Fruit fly (Drosophila melanogaster) whole organism, prepupa: ENCODE results near the gene TfIIEbeta.

Experiments used
- Blimp-1 ChIP-seq: fragments of 200-800 bp; sonication (Bioruptor generic); optimal IDR thresholded peaks from 3 replicates; lab custom pipeline; 2017; ENCODE audit warnings: missing biosample characterization, missing genetic modification characterization, mild to moderate bottlenecking, moderate library complexity, missing genetic modification reagents
- CG10631 ChIP-seq: fragments of 200-800 bp; sonication (Bioruptor generic); optimal IDR thresholded peaks from 2 replicates; lab custom pipeline; 2016; ENCODE audit warnings: missing biosample characterization, missing genetic modification characterization
- CG11294 ChIP-seq: fragments of 200-800 bp; sonication (Bioruptor generic); IDR thresholded peaks from 2 replicates; pipeline ENCODE4 v1.3.6; 2022; ENCODE audit warnings: missing biosample characterization, missing genetic modification characterization
- CG15336 ChIP-seq: fragments of 200-800 bp; sonication (Bioruptor generic); IDR thresholded peaks from 2 replicates; pipeline ENCODE4 v1.3.6; 2022; ENCODE audit warnings: missing biosample characterization, missing genetic modification characterization
- CG1621 ChIP-seq: fragments of 200-800 bp; sonication (Bioruptor generic); optimal IDR thresholded peaks from 3 replicates; lab custom pipeline; 2018; ENCODE audit warnings: missing biosample characterization, mild to moderate bottlenecking, missing genetic modification characterization
- CG16779 ChIP-seq: fragments of 200-800 bp; sonication (Bioruptor generic); optimal IDR thresholded peaks from 3 replicates; lab custom pipeline; 2017; ENCODE audit warnings: missing biosample characterization, mild to moderate bottlenecking, missing genetic modification characterization
- CG3032 ChIP-seq: fragments of 200-800 bp; optimal IDR thresholded peaks from 2 replicates; lab custom pipeline; 2019; ENCODE audit warnings: missing biosample characterization, mild to moderate bottlenecking, missing genetic modification characterization, moderate library complexity
- CG31627 ChIP-seq: fragments of 200-800 bp; sonication (Bioruptor generic); optimal IDR thresholded peaks from 3 replicates; lab custom pipeline; 2016; ENCODE audit warnings: missing biosample characterization, missing genetic modification characterization
- CG32006 ChIP-seq: fragments of 200-800 bp; sonication (Bioruptor generic); optimal IDR thresholded peaks from 3 replicates; lab custom pipeline; 2017; ENCODE audit warnings: missing biosample characterization, mild to moderate bottlenecking, missing genetic modification characterization
- CG3919 ChIP-seq: fragments of 200-800 bp; sonication (Bioruptor generic); optimal IDR thresholded peaks from 3 replicates; lab custom pipeline; 2016; ENCODE audit warnings: missing biosample characterization, missing genetic modification characterization
- CG4318 ChIP-seq: fragments of 200-800 bp; sonication (Bioruptor generic); optimal IDR thresholded peaks from 3 replicates; lab custom pipeline; 2017; ENCODE audit warnings: missing biosample characterization, mild to moderate bottlenecking, missing genetic modification characterization
- CG6163 ChIP-seq: fragments of 200-800 bp; sonication (Bioruptor generic); IDR thresholded peaks from 3 replicates; pipeline ENCODE4 v1.3.6; 2022; ENCODE audit warnings: missing biosample characterization, missing genetic modification characterization
- CG6276 ChIP-seq: fragments of 200-800 bp; sonication (Bioruptor generic); optimal IDR thresholded peaks from 2 replicates; lab custom pipeline; 2017; ENCODE audit warnings: missing biosample characterization, mild to moderate bottlenecking, missing genetic modification characterization
- CG6808 ChIP-seq: fragments of 200-800 bp; sonication (Bioruptor generic); optimal IDR thresholded peaks from 3 replicates; lab custom pipeline; 2017; ENCODE audit warnings: missing biosample characterization, missing genetic modification characterization, mild to moderate bottlenecking, moderate library complexity, missing genetic modification reagents
- CG6854 ChIP-seq: fragments of 200-800 bp; sonication (Bioruptor generic); optimal IDR thresholded peaks from 2 replicates; lab custom pipeline; 2017; ENCODE audit warnings: missing biosample characterization, mild to moderate bottlenecking, missing genetic modification characterization
- CG7368 ChIP-seq: fragments of 200-800 bp; sonication (Bioruptor generic); optimal IDR thresholded peaks from 3 replicates; lab custom pipeline; 2016; ENCODE audit warnings: missing biosample characterization, missing genetic modification characterization
- CG8119 ChIP-seq: fragments of 200-800 bp; sonication (Bioruptor generic); IDR thresholded peaks from 3 replicates; pipeline ENCODE4 v1.3.6; 2022; ENCODE audit warnings: missing biosample characterization, missing genetic modification characterization
- CG8319 ChIP-seq: fragments of 200-800 bp; sonication (Bioruptor generic); optimal IDR thresholded peaks from 3 replicates; lab custom pipeline; 2016; ENCODE audit warnings: missing biosample characterization, missing genetic modification characterization
- CG8632 ChIP-seq: fragments of 200-800 bp; sonication (Bioruptor generic); optimal IDR thresholded peaks from 3 replicates; lab custom pipeline; 2016; ENCODE audit warnings: missing biosample characterization, missing genetic modification characterization
- CG9139 ChIP-seq: fragments of 200-800 bp; sonication (Bioruptor generic); optimal IDR thresholded peaks from 3 replicates; lab custom pipeline; 2017; ENCODE audit warnings: missing biosample characterization, mild to moderate bottlenecking, missing genetic modification characterization
- Eip75B ChIP-seq: fragments of 200-800 bp; sonication (Bioruptor generic); optimal IDR thresholded peaks from 3 replicates; lab custom pipeline; 2016; ENCODE audit warnings: missing biosample characterization, missing genetic modification characterization
- Eip78C ChIP-seq: fragments of 200-800 bp; sonication (Bioruptor generic); peaks from one replicate; lab custom pipeline; 2016; ENCODE audit warnings: missing biosample characterization, missing genetic modification characterization
- Eip93F ChIP-seq: fragments of 200-800 bp; sonication (Bioruptor generic); optimal IDR thresholded peaks from 2 replicates; lab custom pipeline; 2016; ENCODE audit warnings: missing biosample characterization, mild to moderate bottlenecking, missing genetic modification characterization
- Ets21C ChIP-seq: fragments of 200-800 bp; sonication (Bioruptor generic); optimal IDR thresholded peaks from 3 replicates; lab custom pipeline; 2016; ENCODE audit warnings: missing biosample characterization, missing genetic modification characterization
- Ets96B ChIP-seq: fragments of 200-800 bp; optimal IDR thresholded peaks from 2 replicates; lab custom pipeline; 2019; ENCODE audit warnings: missing biosample characterization, mild to moderate bottlenecking, missing genetic modification characterization, moderate library complexity
- Gug ChIP-seq: fragments of 200-800 bp; sonication (Bioruptor generic); IDR thresholded peaks from 2 replicates; pipeline ENCODE4 v1.3.6; 2022; ENCODE audit warnings: missing biosample characterization, missing genetic modification characterization
- Hr38 ChIP-seq: sonication (Bioruptor generic); optimal IDR thresholded peaks from 2 replicates; lab custom pipeline; 2016; ENCODE audit warnings: missing biosample characterization, missing genetic modification characterization
- Hr39 ChIP-seq: fragments of 200-800 bp; sonication (Bioruptor generic); optimal IDR thresholded peaks from 2 replicates; lab custom pipeline; 2016; ENCODE audit warnings: missing biosample characterization, missing genetic modification characterization
- Hr4 ChIP-seq: fragments of 200-800 bp; sonication (Bioruptor generic); optimal IDR thresholded peaks from 3 replicates; lab custom pipeline; 2016; ENCODE audit warnings: missing biosample characterization, missing genetic modification characterization
- Lpt ChIP-seq: fragments of 200-800 bp; sonication (Bioruptor generic); optimal IDR thresholded peaks from 3 replicates; lab custom pipeline; 2016; ENCODE audit warnings: missing biosample characterization, missing genetic modification characterization
- Met ChIP-seq: fragments of 200-800 bp; sonication (Bioruptor generic); optimal IDR thresholded peaks from 3 replicates; lab custom pipeline; 2016; ENCODE audit warnings: missing biosample characterization, missing genetic modification characterization
- OdsH ChIP-seq: fragments of 200-800 bp; sonication (Bioruptor generic); optimal IDR thresholded peaks from 3 replicates; lab custom pipeline; 2016; ENCODE audit warnings: missing biosample characterization, missing genetic modification characterization
- Sox14 ChIP-seq: fragments of 200-800 bp; sonication (Bioruptor generic); optimal IDR thresholded peaks from 3 replicates; lab custom pipeline; 2016; ENCODE audit warnings: missing biosample characterization, missing genetic modification characterization
- Sox15 ChIP-seq: fragments of 200-800 bp; sonication (Bioruptor generic); optimal IDR thresholded peaks from 3 replicates; lab custom pipeline; 2016; ENCODE audit warnings: missing biosample characterization, missing genetic modification characterization
- acj6 ChIP-seq: fragments of 200-800 bp; sonication (Bioruptor generic); optimal IDR thresholded peaks from 3 replicates; lab custom pipeline; 2016; ENCODE audit warnings: missing biosample characterization, missing genetic modification characterization
- dac ChIP-seq: fragments of 200-800 bp; sonication (Bioruptor generic); optimal IDR thresholded peaks from 2 replicates; lab custom pipeline; 2017; ENCODE audit warnings: missing biosample characterization, mild to moderate bottlenecking, missing genetic modification characterization
- dsx ChIP-seq: fragments of 200-800 bp; optimal IDR thresholded peaks from 3 replicates; lab custom pipeline; 2019; ENCODE audit warnings: missing biosample characterization, mild to moderate bottlenecking, missing genetic modification characterization, moderate library complexity; ENCODE audit not compliant: poor library complexity, severe bottlenecking
- esn ChIP-seq: fragments of 200-800 bp; sonication (Bioruptor generic); optimal IDR thresholded peaks from 2 replicates; lab custom pipeline; 2016; ENCODE audit warnings: missing biosample characterization, mild to moderate bottlenecking, missing genetic modification characterization, moderate library complexity
- fd59A ChIP-seq: fragments of 200-800 bp; sonication (Bioruptor generic); optimal IDR thresholded peaks from 2 replicates; lab custom pipeline; 2017; ENCODE audit warnings: missing biosample characterization, mild to moderate bottlenecking, missing genetic modification characterization, missing genetic modification reagents
- fd85E ChIP-seq: fragments of 200-800 bp; sonication (Bioruptor generic); optimal IDR thresholded peaks from 3 replicates; lab custom pipeline; 2016; ENCODE audit warnings: missing biosample characterization, missing genetic modification characterization
- fkh ChIP-seq: fragments of 200-800 bp; sonication (Bioruptor generic); optimal IDR thresholded peaks from 3 replicates; lab custom pipeline; 2017; ENCODE audit warnings: missing biosample characterization, mild to moderate bottlenecking, missing genetic modification characterization, moderate library complexity
- lz ChIP-seq: fragments of 200-800 bp; sonication (Bioruptor generic); optimal IDR thresholded peaks from 3 replicates; lab custom pipeline; 2016; ENCODE audit warnings: missing biosample characterization, missing genetic modification characterization
- net ChIP-seq: fragments of 200-800 bp; sonication (Bioruptor generic); optimal IDR thresholded peaks from 3 replicates; lab custom pipeline; 2016; ENCODE audit warnings: missing biosample characterization, missing genetic modification characterization
- pdm3 ChIP-seq: fragments of 200-800 bp; sonication (Bioruptor generic); optimal IDR thresholded peaks from 3 replicates; lab custom pipeline; 2016; ENCODE audit warnings: missing biosample characterization, missing genetic modification characterization
- spab ChIP-seq: fragments of 200-800 bp; sonication (Bioruptor generic); optimal IDR thresholded peaks from 2 replicates; lab custom pipeline; 2017; ENCODE audit warnings: missing biosample characterization, mild to moderate bottlenecking, missing genetic modification characterization, missing genetic modification reagents
- ss ChIP-seq, 2 experiments: fragments of 200-800 bp; sonication (Bioruptor generic); optimal IDR thresholded peaks; 2 replicates in 1 of 2; 3 replicates in 1 of 2; lab custom pipeline; 2017 to 2018; ENCODE audit warnings: mild to moderate bottlenecking in 2 of 2, missing biosample characterization in 2 of 2, missing genetic modification characterization in 2 of 2, moderate library complexity in 1 of 2
- svp ChIP-seq: fragments of 200-800 bp; sonication (Bioruptor generic); peaks from one replicate; lab custom pipeline; 2016; ENCODE audit warnings: missing biosample characterization, missing genetic modification characterization
- topi ChIP-seq: fragments of 200-800 bp; sonication (Bioruptor generic); optimal IDR thresholded peaks from 3 replicates; lab custom pipeline; 2016; ENCODE audit warnings: missing biosample characterization, missing genetic modification characterization

Gene TfIIEbeta

DNA sequence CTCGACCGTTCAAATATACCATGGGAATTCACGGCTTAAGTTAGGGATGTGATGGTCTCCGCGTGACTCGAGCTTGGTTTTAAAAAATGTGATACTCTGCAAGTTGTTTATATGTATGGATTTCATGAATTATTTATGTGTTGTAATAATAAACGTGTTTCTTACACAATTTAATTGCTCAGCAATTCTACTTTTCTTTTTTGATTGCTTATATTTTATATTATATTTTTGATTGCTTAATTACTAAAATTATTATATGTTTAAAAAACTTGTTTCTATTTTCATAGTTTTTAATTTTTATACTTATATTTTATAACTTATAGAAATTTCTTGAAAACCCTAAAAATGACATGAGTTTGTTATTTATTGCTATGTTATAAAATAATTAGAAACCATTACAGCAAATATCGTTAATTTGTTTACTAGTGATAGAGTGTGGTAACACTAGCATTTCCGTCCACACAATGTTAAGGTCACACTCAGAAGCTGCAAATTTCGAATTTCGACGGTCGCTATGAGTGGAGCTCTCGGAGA lies 32.5 kb upstream of the TfIIEbeta start, which contains the start of the genes ago and CG1265 (continued):
- TF ChIP-seq esn (GFP tag; lab: Kevin White, UChicago) (peak; percentile 40), CG6808 (GFP tag; lab: Kevin White, UChicago) (peak; percentile 1), CG9139 (GFP tag; lab: Kevin White, UChicago) (no peak), Hr39 (GFP tag; lab: Kevin White, UChicago) (peak; percentile 31)

DNA sequence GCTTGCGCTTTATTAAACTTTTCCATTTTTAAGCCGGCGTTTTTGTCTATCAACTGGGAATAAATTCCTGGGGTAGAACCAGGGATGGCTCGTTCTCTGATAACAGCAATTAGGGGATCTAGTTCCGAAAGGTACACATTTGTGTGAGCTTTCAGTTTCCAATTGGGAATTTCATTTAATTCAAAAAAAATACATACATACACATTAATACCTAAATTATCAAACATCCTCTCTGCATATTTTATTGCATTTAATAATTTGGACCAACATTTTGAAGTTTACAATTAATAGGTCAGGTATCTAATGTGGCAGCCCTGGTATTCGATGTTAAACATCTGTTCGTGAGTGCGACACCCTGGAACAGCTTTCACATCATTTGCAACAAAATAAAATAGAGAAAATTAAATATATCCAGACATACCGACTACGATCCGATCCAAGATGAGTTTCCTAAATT lies 27.7 kb upstream of the TfIIEbeta start, which contains the start of the genes CG15011 and CG1309:
TSS of gene CG15011 (minus strand) at position 51 of the 457 bp plus-strand sequence.
TSS of gene CG1309 (plus strand) at position 329 of the 457 bp plus-strand sequence.
- TF ChIP-seq Ets96B (tag; lab: Kevin White, UChicago) (peak; percentile 79), CG3919 (peak; percentile 83), spab (no peak), Eip75B (GFP tag; lab: Kevin White, UChicago) (peak; percentile 86), fd85E (no peak), CG4318 (GFP tag; lab: Kevin White, UChicago) (no peak), CG8632 (GFP tag; lab: Kevin White, UChicago) (peak; percentile 69), Gug (GFP tag; lab: Robert Waterston, UW) (peak; percentile 58; the same call in 1 of the 2 replicates), CG1621 (peak; percentile 51), CG31627 (GFP tag; lab: Kevin White, UChicago) (peak; percentile 89), pdm3 (GFP tag; lab: Kevin White, UChicago) (peak; percentile 83), CG7368 (peak; percentile 26), Met (GFP tag; lab: Kevin White, UChicago) (peak; percentile 83), fd59A (GFP tag; lab: Kevin White, UChicago) (peak; percentile 57), Hr38 (GFP tag; lab: Kevin White, UChicago) (peak; percentile 24), Eip93F (GFP tag; lab: Kevin White, UChicago) (peak; percentile 7), Blimp-1 (peak; percentile 32), Eip78C (GFP tag; lab: Kevin White, UChicago) (peak; percentile 93), ss (GFP tag; optimal IDR thresholded peaks at IDR 0.05; lab: Kevin White, UChicago) (peak; percentile 49 to 75), CG6276 (no peak), dac (peak; percentile 61), CG8119 (GFP tag; lab: Robert Waterston, UW) (peak; percentile 33; the same call in 1 of the 3 replicates), lz (GFP tag; lab: Kevin White, UChicago) (peak; percentile 85), Lpt (GFP tag; lab: Kevin White, UChicago) (peak; percentile 65), CG16779 (tag; lab: Kevin White, UChicago) (no peak), CG6854 (GFP tag; lab: Kevin White, UChicago) (peak; percentile 1), CG10631 (GFP tag; lab: Kevin White, UChicago) (peak; percentile 87), Ets21C (GFP tag; lab: Kevin White, UChicago) (peak; percentile 83), CG3032 (tag; lab: Kevin White, UChicago) (peak; percentile 85), CG11294 (GFP tag; lab: Robert Waterston, UW) (no peak), Sox14 (GFP tag; lab: Kevin White, UChicago) (peak; percentile 86), Sox15 (peak; percentile 70), OdsH (peak; percentile 83), topi (GFP tag; lab: Kevin White, UChicago) (peak; percentile 82), CG15336 (GFP tag; lab: Robert Waterston, UW) (no peak; the same call in 1 of the 2 replicates), Hr4 (GFP tag; lab: Kevin White, UChicago) (peak; percentile 84), dsx (GFP tag; lab: Kevin White, UChicago) (peak; percentile 86), esn (GFP tag; lab: Kevin White, UChicago) (peak; percentile 89), net (GFP tag; lab: Kevin White, UChicago) (peak; percentile 60), CG32006 (GFP tag; lab: Kevin White, UChicago) (peak; percentile 75), CG9139 (GFP tag; lab: Kevin White, UChicago) (no peak), CG6163 (GFP tag; lab: Robert Waterston, UW) (peak; percentile 34; the same call in 1 of the 3 replicates), fkh (GFP tag; lab: Kevin White, UChicago) (peak; percentile 69), acj6 (GFP tag; lab: Kevin White, UChicago) (peak; percentile 82), svp (GFP tag; lab: Kevin White, UChicago) (peak; percentile 99), Hr39 (GFP tag; lab: Kevin White, UChicago) (peak; percentile 89), CG8319 (GFP tag; lab: Kevin White, UChicago) (peak; percentile 67)
